Fruit fly (Drosophila melanogaster): ENCODE data around the gene Cad86C.

The Cad86C gene

dm6 chr3R:10868427-10868962 is 41.6 kb downstream of the Cad86C start, which contains the start of the genes SelR and Tsp86D (continued):
- TF ChIP-seq CG14710 (tag; optimal IDR thresholded peaks at IDR 0.05) (peak; percentile 65), hbn (GFP tag; IDR thresholded peaks at IDR 0.05; ENCODE audit: partially characterized antibody) (peak; percentile 27; the same call in 1 of the 2 replicates), eve (GFP tag; optimal IDR thresholded peaks at IDR 0.05) (no peak), MBD-R2 (GFP tag; IDR thresholded peaks at IDR 0.05) (peak; percentile 97), CHES-1-like (GFP tag; optimal IDR thresholded peaks at IDR 0.05) (peak; percentile 62), CG4424 (GFP tag; optimal IDR thresholded peaks at IDR 0.05) (no peak), CG3407 (GFP tag; optimal IDR thresholded peaks at IDR 0.05) (no peak), Fer1 (GFP tag; optimal IDR thresholded peaks at IDR 0.05) (peak; percentile 74), inv (GFP tag; IDR thresholded peaks at IDR 0.05; ENCODE audit: partially characterized antibody) (peak; percentile 45; the same call in 1 of the 2 replicates), Nf-YA (GFP tag; IDR thresholded peaks at IDR 0.05) (0 out of 2 replicates have a peak, but pooled peaks have one; percentile 11), fd64A (GFP tag; optimal IDR thresholded peaks at IDR 0.05) (no peak), sisA (GFP tag; IDR thresholded peaks at IDR 0.05) (no peak), CG1024 (GFP tag; IDR thresholded peaks at IDR 0.05) (no peak), psq (GFP tag; optimal IDR thresholded peaks at IDR 0.05) (no peak), dan (GFP tag; IDR thresholded peaks at IDR 0.05) (no peak), CG8924 (tag; optimal IDR thresholded peaks at IDR 0.05) (peak; percentile 64), CG13123 (GFP tag; optimal IDR thresholded peaks at IDR 0.05) (no peak), CG7372 (GFP tag; IDR thresholded peaks at IDR 0.05) (no peak), sens-2 (GFP tag; IDR thresholded peaks at IDR 0.05) (no peak), trem (tag; optimal IDR thresholded peaks at IDR 0.05) (peak; percentile 99), ERR (GFP tag; optimal IDR thresholded peaks at IDR 0.05) (peak; percentile 33), fru (optimal IDR thresholded peaks at IDR 0.05) (no peak), nerfin-1 (tag; optimal IDR thresholded peaks at IDR 0.05) (peak; percentile 79), NfI (GFP tag; optimal IDR thresholded peaks at IDR 0.05) (peak; percentile 25), corto (GFP tag; optimal IDR thresholded peaks at IDR 0.05) (no peak), Awh (GFP tag; IDR thresholded peaks at IDR 0.05) (no peak; the same call in 1 of the 2 replicates), ase (GFP tag; IDR thresholded peaks at IDR 0.05) (no peak), tup (GFP tag; optimal IDR thresholded peaks at IDR 0.05) (no peak), CG2116 (GFP tag; optimal IDR thresholded peaks at IDR 0.05) (peak; percentile 45), br (optimal IDR thresholded peaks at IDR 0.05) (no peak), CG17829 (tag; optimal IDR thresholded peaks at IDR 0.05) (peak; percentile 75), CG9876 (GFP tag; optimal IDR thresholded peaks at IDR 0.05) (no peak), Nf-YB (GFP tag; optimal IDR thresholded peaks at IDR 0.05) (peak; percentile 7), phol (tag; optimal IDR thresholded peaks at IDR 0.05) (peak; percentile 50), pho (GFP tag; optimal IDR thresholded peaks at IDR 0.05) (peak; percentile 22), gem (tag; optimal IDR thresholded peaks at IDR 0.05) (no peak), sob (GFP tag; IDR thresholded peaks at IDR 0.05) (peak; percentile 41; the same call in 1 of the 2 replicates), ci (GFP tag; IDR thresholded peaks at IDR 0.05) (peak; percentile 24; the same call in 2 of the 3 replicates), zfh1 (GFP tag; IDR thresholded peaks at IDR 0.05) (no peak), NC2β (GFP tag; optimal IDR thresholded peaks at IDR 0.05) (peak; percentile 31), Kr (GFP tag; optimal IDR thresholded peaks at IDR 0.05) (no peak), CG11723 (GFP tag; optimal IDR thresholded peaks at IDR 0.05) (peak; percentile 29), D19B (GFP tag; optimal IDR thresholded peaks at IDR 0.05) (no peak), al (GFP tag; IDR thresholded peaks at IDR 0.05) (no peak), Optix (GFP tag; IDR thresholded peaks at IDR 0.05) (0 out of 3 replicates have a peak, but pooled peaks have one; percentile 33), rib (GFP tag; IDR thresholded peaks at IDR 0.05) (no peak), da (GFP tag; optimal IDR thresholded peaks at IDR 0.05) (peak; percentile 75), croc (GFP tag; conservative IDR thresholded peaks at IDR 0.05) (no peak), CG32532 (GFP tag; IDR thresholded peaks at IDR 0.05) (peak; percentile 57; the same call in 1 of the 2 replicates), Poxn (GFP tag; IDR thresholded peaks at IDR 0.05) (no peak), trh (GFP tag; optimal IDR thresholded peaks at IDR 0.05) (no peak), Fer2 (tag; optimal IDR thresholded peaks at IDR 0.05) (no peak)
